Fruit fly (Drosophila melanogaster): ENCODE data around the gene CG4511.

CG4511 gene

DNA sequence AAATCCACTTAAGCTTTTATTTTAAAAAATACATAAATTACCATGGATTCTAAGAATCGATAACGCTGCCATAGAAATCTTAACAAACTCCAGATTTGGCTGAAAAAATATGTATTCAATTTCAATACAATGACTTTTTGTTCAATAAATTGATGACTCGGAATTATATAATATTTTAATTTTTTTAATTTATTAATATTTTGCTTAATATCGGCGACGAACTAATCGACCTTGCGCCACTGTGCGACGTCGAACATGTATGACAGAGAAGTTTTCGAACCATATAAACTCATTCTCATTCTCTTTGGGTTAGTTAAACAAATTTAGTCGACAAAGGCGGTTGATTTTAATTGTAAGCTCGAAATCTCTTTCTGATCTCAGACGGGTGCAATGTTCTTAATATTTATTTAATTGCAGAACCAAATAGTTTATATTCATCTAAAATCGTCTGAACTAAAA, 4.8 kb upstream of the CG4511 start, which contains the start of gene CG42394 (continued):
- TF ChIP-seq CG14667 (GFP tag; IDR thresholded peaks at IDR 0.05) (peak; percentile 84), CG4707 (GFP tag; optimal IDR thresholded peaks at IDR 0.05) (peak; percentile 79), dpn (GFP tag; optimal IDR thresholded peaks at IDR 0.05) (peak; percentile 66 to 92), hth (optimal IDR thresholded peaks at IDR 0.05) (no peak), unc-4 (GFP tag; IDR thresholded peaks at IDR 0.05; ENCODE audit: partially characterized antibody) (0 out of 2 replicates have a peak, but pooled peaks have one; percentile 18), CG15011 (GFP tag; optimal IDR thresholded peaks at IDR 0.05) (peak; percentile 80), ham (GFP tag; IDR thresholded peaks at IDR 0.05) (no peak), CG14965 (GFP tag; optimal IDR thresholded peaks at IDR 0.05; ENCODE audit: borderline replicate concordance) (no peak), jing (GFP tag; optimal IDR thresholded peaks at IDR 0.05) (peak; percentile 73), CG7271 (tag; optimal IDR thresholded peaks at IDR 0.05) (peak; percentile 96), Ptx1 (GFP tag; IDR thresholded peaks at IDR 0.05) (peak; percentile 94), tll (GFP tag; optimal IDR thresholded peaks at IDR 0.05) (no peak), zen (tag; optimal IDR thresholded peaks at IDR 0.05) (peak; percentile 97), Mad (GFP tag; optimal IDR thresholded peaks at IDR 0.05) (peak; percentile 75), en (GFP tag; optimal IDR thresholded peaks at IDR 0.05) (no peak), pnt (GFP tag; optimal IDR thresholded peaks at IDR 0.05) (peak; percentile 56), CG10274 (GFP tag; optimal IDR thresholded peaks at IDR 0.05) (peak; percentile 78), HLH54F (GFP tag; optimal IDR thresholded peaks at IDR 0.05) (peak; percentile 60), Trl (optimal IDR thresholded peaks at IDR 0.05) (no peak), Trl (GFP tag; optimal IDR thresholded peaks at IDR 0.05) (peak; percentile 70), CG4404 (GFP tag; IDR thresholded peaks at IDR 0.05) (peak; percentile 90), Nf-YB (GFP tag; optimal IDR thresholded peaks at IDR 0.05) (peak; percentile 85), BEAF-32 (GFP tag; optimal IDR thresholded peaks at IDR 0.05) (no peak), CG14050 (GFP tag; IDR thresholded peaks at IDR 0.05) (peak; percentile 92), E2f1 (GFP tag; IDR thresholded peaks at IDR 0.05) (peak; percentile 95), mam (GFP tag; optimal IDR thresholded peaks at IDR 0.05) (peak; percentile 69), CG12155 (GFP tag; optimal IDR thresholded peaks at IDR 0.05) (peak; percentile 86), Nf-YC (tag; optimal IDR thresholded peaks at IDR 0.05) (peak; percentile 84), CoRest (tag; optimal IDR thresholded peaks at IDR 0.05) (peak; percentile 96), CG17568 (GFP tag; optimal IDR thresholded peaks at IDR 0.05) (no peak), CG32772 (GFP tag; IDR thresholded peaks at IDR 0.05) (peak; percentile 89), lbe (GFP tag; optimal IDR thresholded peaks at IDR 0.05) (peak; percentile 91), Bteb2 (GFP tag; optimal IDR thresholded peaks at IDR 0.05) (peak; percentile 81), CG8290 (GFP tag; optimal IDR thresholded peaks at IDR 0.05) (peak; percentile 87), CG8290 (tag; optimal IDR thresholded peaks at IDR 0.05) (peak in 1 of 2 experiments; percentile 41), pita (GFP tag; optimal IDR thresholded peaks at IDR 0.05) (no peak), CG18476 (GFP tag; optimal IDR thresholded peaks at IDR 0.05) (peak; percentile 91), E2f2 (GFP tag; IDR thresholded peaks at IDR 0.05) (peak; percentile 79), cato (GFP tag; optimal IDR thresholded peaks at IDR 0.05; ENCODE audit: borderline replicate concordance) (peak; percentile 84), NC2β (GFP tag; optimal IDR thresholded peaks at IDR 0.05) (peak; percentile 68), sug (tag; optimal IDR thresholded peaks at IDR 0.05) (no peak), CG18262 (tag; optimal IDR thresholded peaks at IDR 0.05) (peak; percentile 99), zf30C (GFP tag; optimal IDR thresholded peaks at IDR 0.05) (peak; percentile 2), CG8944 (GFP tag; optimal IDR thresholded peaks at IDR 0.05) (peak; percentile 16), CG4820 (GFP tag; optimal IDR thresholded peaks at IDR 0.05) (peak; percentile 93), fd96Cb (tag; optimal IDR thresholded peaks at IDR 0.05) (peak; percentile 97), CG10654 (GFP tag; optimal IDR thresholded peaks at IDR 0.05) (peak; percentile 89), CG5245 (GFP tag; optimal IDR thresholded peaks at IDR 0.05) (peak; percentile 86), CG11456 (GFP tag; IDR thresholded peaks at IDR 0.05) (peak; percentile 94), CG9817 (tag; optimal IDR thresholded peaks at IDR 0.05) (peak; percentile 83), CG13287 (GFP tag; IDR thresholded peaks at IDR 0.05; ENCODE audit: partially characterized antibody) (peak; percentile 64; the same call in 1 of the 2 replicates)

Measured in whole organism, embryonic.